Fruit fly (Drosophila melanogaster): ENCODE results near the gene TwdlB.

dm6 chr3R:26655416-26655945 lies 32.1 kb upstream of the TwdlB start:
- TF ChIP-seq psq (optimal IDR thresholded peaks at IDR 0.05) (no peak), pan (optimal IDR thresholded peaks at IDR 0.05) (no peak), CG8478 (optimal IDR thresholded peaks at IDR 0.05) (no peak), usp (GFP tag; optimal IDR thresholded peaks at IDR 0.05) (no peak)
